Fruit fly (Drosophila melanogaster): ENCODE measurements around the gene Polr2H.

DNA sequence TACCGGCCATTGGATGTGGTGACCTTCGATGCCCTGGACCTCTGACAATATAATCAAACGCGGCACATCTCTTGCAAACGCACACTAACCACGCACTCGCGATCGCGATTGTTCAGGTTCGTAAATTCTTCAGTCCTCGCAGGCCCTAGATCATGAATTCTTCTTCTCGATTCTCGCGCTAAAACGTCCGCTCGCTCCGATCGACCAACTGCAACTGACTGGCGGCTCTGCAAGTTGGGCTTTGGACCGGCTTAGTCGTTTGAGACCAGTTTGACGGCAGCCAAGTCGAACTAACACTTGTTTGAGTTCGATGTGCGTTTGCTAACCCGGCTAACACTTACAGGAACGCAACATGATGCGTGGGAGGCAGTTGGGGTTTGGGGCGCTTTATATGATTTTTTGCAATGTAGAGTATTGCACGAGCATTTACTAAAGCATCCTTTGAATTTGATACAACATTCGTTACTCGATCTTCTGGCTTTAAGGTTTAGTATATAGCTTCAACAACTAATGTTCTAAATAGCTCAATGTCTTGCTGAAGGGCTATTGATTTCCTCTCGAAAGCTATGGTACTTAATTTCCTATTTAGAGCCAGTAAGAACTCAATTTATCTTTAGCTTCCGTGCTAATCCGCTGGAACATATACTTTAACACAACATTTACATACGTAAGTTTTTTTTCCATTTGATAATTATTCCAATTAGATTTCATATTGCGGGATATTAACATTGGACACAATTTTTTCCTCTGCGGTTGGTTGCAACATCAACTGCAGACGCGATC lies 22.4 kb upstream of the Polr2H start, which contains the start of gene CG32447:
- TF ChIP-seq usp (GFP tag; optimal IDR thresholded peaks at IDR 0.05) (no peak), Dll (optimal IDR thresholded peaks at IDR 0.05) (no peak), CG8478 (optimal IDR thresholded peaks at IDR 0.05) (no peak), psq (optimal IDR thresholded peaks at IDR 0.05) (no peak), pan (optimal IDR thresholded peaks at IDR 0.05) (no peak)

Data from whole organism.